Fruit fly (Drosophila melanogaster) whole organism, embryonic: ENCODE results near the gene CG11811.
A peak's percentile ranks its signal among the peaks of the same experiment; 100 is the strongest.

Experiments
- CG11093 ChIP-seq: fragments of 200-800 bp; sonication (Bioruptor generic); IDR thresholded peaks from 3 replicates; pipeline ENCODE4 v1.3.6; 2022; ENCODE audit warnings: missing biosample characterization, missing genetic modification characterization
- CG11398 ChIP-seq: fragments of 200-800 bp; sonication (Bioruptor generic); optimal IDR thresholded peaks from 2 replicates; lab custom pipeline; 2016; ENCODE audit warnings: missing biosample characterization, missing genetic modification characterization
- CG13123 ChIP-seq: fragments of 200-800 bp; sonication (Bioruptor generic); optimal IDR thresholded peaks from 2 replicates; lab custom pipeline; 2016; ENCODE audit warnings: missing biosample characterization, missing genetic modification characterization
- CG13287 ChIP-seq: fragments of 200-800 bp; sonication (Bioruptor generic); IDR thresholded peaks from 2 replicates; pipeline ENCODE4 v1.3.6; 2022; ENCODE audit warnings: missing biosample characterization, missing genetic modification characterization; ENCODE audit not compliant: partially characterized antibody
- CG1529 ChIP-seq: fragments of 200-800 bp; sonication (Bioruptor generic); optimal IDR thresholded peaks from 3 replicates; lab custom pipeline; 2018; ENCODE audit warnings: missing biosample characterization, missing genetic modification characterization
- CG15514 ChIP-seq: fragments of 200-800 bp; sonication (Bioruptor generic); optimal IDR thresholded peaks from 3 replicates; lab custom pipeline; 2017; ENCODE audit warnings: missing biosample characterization, missing genetic modification characterization, mild to moderate bottlenecking, moderate library complexity, missing genetic modification reagents
- CG15601 ChIP-seq: fragments of 200-800 bp; sonication (Bioruptor generic); optimal IDR thresholded peaks from 3 replicates; lab custom pipeline; 2019; ENCODE audit warnings: missing biosample characterization, mild to moderate bottlenecking, missing genetic modification characterization, moderate library complexity
- CG17568 ChIP-seq: fragments of 200-800 bp; sonication (Bioruptor generic); optimal IDR thresholded peaks from 2 replicates; lab custom pipeline; 2018; ENCODE audit warnings: missing biosample characterization, mild to moderate bottlenecking, missing genetic modification characterization, moderate library complexity
- CG18599 ChIP-seq: fragments of 200-800 bp; sonication (Bioruptor generic); optimal IDR thresholded peaks from 3 replicates; lab custom pipeline; 2017; ENCODE audit warnings: missing biosample characterization, missing genetic modification characterization, mild to moderate bottlenecking, moderate library complexity, missing genetic modification reagents
- CG2199 ChIP-seq: fragments of 200-800 bp; sonication (Bioruptor generic); IDR thresholded peaks from 3 replicates; pipeline ENCODE4 v1.3.6; 2022; ENCODE audit warnings: missing biosample characterization, missing genetic modification characterization
- CG2889 ChIP-seq: fragments of 200-800 bp; sonication (Bioruptor generic); IDR thresholded peaks from 3 replicates; pipeline ENCODE4 v1.3.6; 2022; ENCODE audit warnings: missing biosample characterization, missing genetic modification characterization
- CG31388 ChIP-seq: fragments of 200-800 bp; sonication (Bioruptor generic); optimal IDR thresholded peaks from 2 replicates; lab custom pipeline; 2016; ENCODE audit warnings: missing biosample characterization, missing genetic modification characterization
- CG3163 ChIP-seq: fragments of 200-800 bp; sonication (Bioruptor generic); optimal IDR thresholded peaks from 3 replicates; lab custom pipeline; 2016; ENCODE audit warnings: missing biosample characterization, missing genetic modification characterization
- CG4282 ChIP-seq: fragments of 200-800 bp; sonication (Bioruptor generic); optimal IDR thresholded peaks from 2 replicates; lab custom pipeline; 2016; ENCODE audit warnings: missing biosample characterization, missing genetic modification characterization
- CG4820 ChIP-seq: fragments of 200-800 bp; sonication (Bioruptor generic); optimal IDR thresholded peaks from 3 replicates; lab custom pipeline; 2016; ENCODE audit warnings: missing biosample characterization, missing genetic modification characterization
- CG9437 ChIP-seq: fragments of 200-800 bp; sonication (Bioruptor generic); optimal IDR thresholded peaks from 2 replicates; lab custom pipeline; 2018; ENCODE audit warnings: missing biosample characterization, mild to moderate bottlenecking, missing genetic modification characterization
- D19A ChIP-seq: fragments of 200-800 bp; optimal IDR thresholded peaks from 3 replicates; lab custom pipeline; 2019; ENCODE audit warnings: missing biosample characterization, mild to moderate bottlenecking, missing genetic modification characterization, moderate library complexity
- D19B ChIP-seq: fragments of 200-800 bp; sonication (Bioruptor generic); optimal IDR thresholded peaks from 2 replicates; lab custom pipeline; 2017; ENCODE audit warnings: missing biosample characterization, mild to moderate bottlenecking, missing genetic modification characterization
- Dbx ChIP-seq: fragments of 200-800 bp; sonication (Bioruptor generic); IDR thresholded peaks from 3 replicates; pipeline ENCODE4 v1.3.6; 2022; ENCODE audit warnings: missing biosample characterization, missing genetic modification characterization
- Dip2 ChIP-seq: fragments of 200-800 bp; sonication (Bioruptor generic); IDR thresholded peaks from 2 replicates; pipeline ENCODE4 v1.3.6; 2022; ENCODE audit warnings: missing biosample characterization, missing genetic modification characterization
- Doc2 ChIP-seq: fragments of 200-800 bp; sonication (Bioruptor generic); IDR thresholded peaks from 2 replicates; pipeline ENCODE4 v1.3.6; 2022; ENCODE audit warnings: missing biosample characterization, missing genetic modification characterization
- HLH54F ChIP-seq: fragments of 200-800 bp; sonication (Bioruptor generic); optimal IDR thresholded peaks from 3 replicates; lab custom pipeline; 2016; ENCODE audit warnings: missing biosample characterization, missing genetic modification characterization
- Jarid2 ChIP-seq: fragments of 200-800 bp; sonication (Bioruptor generic); optimal IDR thresholded peaks from 3 replicates; lab custom pipeline; 2017; ENCODE audit warnings: mild to moderate bottlenecking, missing biosample characterization, missing genetic modification reagents, missing genetic modification characterization
- NC2α ChIP-seq: fragments of 200-800 bp; sonication (Bioruptor generic); optimal IDR thresholded peaks from 2 replicates; lab custom pipeline; 2016; ENCODE audit warnings: missing biosample characterization, missing genetic modification characterization
- NFAT ChIP-seq: fragments of 200-800 bp; sonication (Bioruptor generic); IDR thresholded peaks from 2 replicates; pipeline ENCODE4 v1.3.6; 2022; ENCODE audit warnings: missing biosample characterization, missing genetic modification characterization
- Pdp1 ChIP-seq, 2 experiments: fragments of 200-800 bp; sonication (Bioruptor generic); optimal IDR thresholded peaks; 3 replicates each; lab custom pipeline; 2016; ENCODE audit warnings: missing biosample characterization in 2 of 2, missing genetic modification characterization in 2 of 2, mild to moderate bottlenecking in 1 of 2, moderate library complexity in 1 of 2
- Ravus ChIP-seq: fragments of 200-800 bp; sonication (Bioruptor generic); IDR thresholded peaks from 2 replicates; pipeline ENCODE4 v1.3.6; 2022; ENCODE audit warnings: missing biosample characterization, missing genetic modification characterization
- Xrp1 ChIP-seq: fragments of 200-800 bp; sonication (Bioruptor generic); IDR thresholded peaks from 2 replicates; pipeline ENCODE4 v1.3.6; 2022; ENCODE audit warnings: missing biosample characterization, missing genetic modification characterization
- aop ChIP-seq: fragments of 200-800 bp; sonication (Bioruptor generic); IDR thresholded peaks from 2 replicates; pipeline ENCODE4 v1.3.6; 2022; ENCODE audit warnings: missing biosample characterization, missing genetic modification characterization
- cato ChIP-seq: fragments of 200-800 bp; sonication (Bioruptor generic); optimal IDR thresholded peaks from 2 replicates; lab custom pipeline; 2016; ENCODE audit warnings: missing biosample characterization, missing genetic modification characterization, borderline replicate concordance
- corto ChIP-seq: fragments of 200-800 bp; sonication (Bioruptor generic); optimal IDR thresholded peaks from 2 replicates; lab custom pipeline; 2016; ENCODE audit warnings: missing biosample characterization, mild to moderate bottlenecking, missing genetic modification characterization, moderate library complexity
- crc ChIP-seq: fragments of 200-800 bp; sonication (Bioruptor generic); optimal IDR thresholded peaks from 2 replicates; lab custom pipeline; 2016; ENCODE audit warnings: missing biosample characterization, missing genetic modification characterization
- cwo ChIP-seq: fragments of 200-800 bp; sonication (Bioruptor generic); optimal IDR thresholded peaks from 3 replicates; lab custom pipeline; 2017; ENCODE audit warnings: missing biosample characterization, missing genetic modification characterization, mild to moderate bottlenecking, moderate library complexity, missing genetic modification reagents
- dm ChIP-seq: fragments of 200-800 bp; sonication (Bioruptor generic); optimal IDR thresholded peaks from 3 replicates; lab custom pipeline; 2016; ENCODE audit warnings: missing biosample characterization, missing genetic modification characterization
- dmrt11E ChIP-seq: fragments of 200-800 bp; sonication (Bioruptor generic); optimal IDR thresholded peaks from 3 replicates; lab custom pipeline; 2018; ENCODE audit warnings: missing biosample characterization, mild to moderate bottlenecking, missing genetic modification characterization, moderate library complexity
- dysf ChIP-seq: fragments of 200-800 bp; sonication (Bioruptor generic); IDR thresholded peaks from 3 replicates; pipeline ENCODE4 v1.3.6; 2022; ENCODE audit warnings: missing biosample characterization, missing genetic modification characterization
- fd102C ChIP-seq: fragments of 200-800 bp; sonication (Bioruptor generic); optimal IDR thresholded peaks from 2 replicates; lab custom pipeline; 2018; ENCODE audit warnings: missing biosample characterization, mild to moderate bottlenecking, missing genetic modification characterization, moderate library complexity
- ftz-f1 ChIP-seq: fragments of 200-800 bp; sonication (Bioruptor generic); optimal IDR thresholded peaks from 2 replicates; lab custom pipeline; 2016; ENCODE audit warnings: missing biosample characterization, missing genetic modification characterization
- fu2 ChIP-seq: fragments of 200-800 bp; sonication (Bioruptor generic); optimal IDR thresholded peaks from 2 replicates; lab custom pipeline; 2016; ENCODE audit warnings: missing biosample characterization, missing genetic modification characterization
- gcm2 ChIP-seq: fragments of 200-800 bp; sonication (Bioruptor generic); optimal IDR thresholded peaks from 2 replicates; lab custom pipeline; 2016; ENCODE audit warnings: missing biosample characterization, missing genetic modification characterization
- jumu ChIP-seq: fragments of 200-800 bp; sonication (Bioruptor generic); optimal IDR thresholded peaks from 3 replicates; lab custom pipeline; 2016; ENCODE audit warnings: missing biosample characterization, missing genetic modification characterization
- mam ChIP-seq: fragments of 200-800 bp; sonication (Bioruptor generic); optimal IDR thresholded peaks from 3 replicates; lab custom pipeline; 2016; ENCODE audit warnings: missing biosample characterization, missing genetic modification characterization
- p53 ChIP-seq: fragments of 200-800 bp; sonication (Bioruptor generic); optimal IDR thresholded peaks from 2 replicates; lab custom pipeline; 2016; ENCODE audit warnings: missing biosample characterization, missing genetic modification characterization
- pan ChIP-seq, 4 experiments: fragments of >200 bp in 3 of 4; fragments of 200-800 bp in 1 of 4; sonication (Bioruptor generic) in 1 of 4; optimal IDR thresholded peaks in 3 of 4; IDR thresholded peaks in 1 of 4; 2 replicates each; pipeline versions ENCODE4 v1.3.6 to Lab custom; 2017 to 2022; ENCODE audit warnings: missing biosample characterization in 2 of 4, missing genetic modification characterization in 2 of 4, mixed read lengths in 1 of 4
- pita ChIP-seq: fragments of 200-800 bp; sonication (Bioruptor generic); optimal IDR thresholded peaks from 2 replicates; lab custom pipeline; 2017; ENCODE audit warnings: missing biosample characterization, mild to moderate bottlenecking, missing genetic modification characterization
- row ChIP-seq: fragments of 200-800 bp; sonication (Bioruptor generic); IDR thresholded peaks from 3 replicates; pipeline ENCODE4 v1.3.6; 2022; ENCODE audit warnings: missing biosample characterization, missing genetic modification characterization
- shn ChIP-seq: fragments of 200-800 bp; sonication (Bioruptor generic); optimal IDR thresholded peaks from 3 replicates; lab custom pipeline; 2016; ENCODE audit warnings: missing biosample characterization, missing genetic modification characterization
- slp2 ChIP-seq: fragments of 200-800 bp; sonication (Bioruptor generic); optimal IDR thresholded peaks from 2 replicates; lab custom pipeline; 2016; ENCODE audit warnings: missing biosample characterization, missing genetic modification characterization
- stwl ChIP-seq: fragments of 200-800 bp; sonication (Bioruptor generic); optimal IDR thresholded peaks from 3 replicates; lab custom pipeline; 2018; ENCODE audit warnings: missing biosample characterization, mild to moderate bottlenecking, missing genetic modification characterization, moderate library complexity

CG11811 gene

dm6 chr3L:10665433-10666150 is 25.2 kb upstream of the CG11811 start (continued):
- TF ChIP-seq ftz-f1 (GFP tag; lab: Kevin White, UChicago) = peak; percentile 43
- peak; percentile 41; the same call in 2 of the 3 replicates for TF ChIP-seq CG2199 (GFP tag; lab: Robert Waterston, UW)
- peak; percentile 23; the same call in 1 of the 2 replicates for TF ChIP-seq Dip2 (GFP tag; lab: Robert Waterston, UW)
- peak; percentile 33 for TF ChIP-seq CG3163
- TF ChIP-seq mam (GFP tag; lab: Kevin White, UChicago) = peak; percentile 76
- peak; percentile 84 for TF ChIP-seq gcm2 (GFP tag; lab: Kevin White, UChicago)
- peak; percentile 53 for TF ChIP-seq shn (GFP tag; lab: Kevin White, UChicago)
- peak; percentile 96 for TF ChIP-seq D19A (tag; lab: Kevin White, UChicago)
- TF ChIP-seq cwo (GFP tag; lab: Kevin White, UChicago) = peak; percentile 94
- TF ChIP-seq row (GFP tag; lab: Robert Waterston, UW) = peak; percentile 97
- peak; percentile 98 for TF ChIP-seq dmrt11E (tag; lab: Kevin White, UChicago)
- peak; percentile 19 for TF ChIP-seq CG4282
- TF ChIP-seq aop (GFP tag; lab: Robert Waterston, UW) = peak; percentile 82
- TF ChIP-seq HLH54F (GFP tag; lab: Kevin White, UChicago) = peak; percentile 81
- TF ChIP-seq CG17568 (GFP tag; lab: Kevin White, UChicago) = peak; percentile 95
- TF ChIP-seq Jarid2 (GFP tag; lab: Kevin White, UChicago) = peak; percentile 90
- peak; percentile 84 for TF ChIP-seq CG2889 (GFP tag; lab: Robert Waterston, UW)
- TF ChIP-seq CG31388 = peak; percentile 68
- TF ChIP-seq corto (GFP tag; lab: Kevin White, UChicago) = peak; percentile 94
- TF ChIP-seq stwl (tag; lab: Kevin White, UChicago) = peak; percentile 65
- TF ChIP-seq jumu (GFP tag; lab: Kevin White, UChicago) = peak; percentile 91
- peak; percentile 65 for TF ChIP-seq crc (GFP tag; lab: Kevin White, UChicago)
- TF ChIP-seq Pdp1 (GFP tag; optimal IDR thresholded peaks at IDR 0.05; lab: Kevin White, UChicago) = peak; percentile 88 to 94
- TF ChIP-seq CG4820 (GFP tag; lab: Kevin White, UChicago) = peak; percentile 94
- TF ChIP-seq pita = no peak
- TF ChIP-seq NC2α (GFP tag; lab: Kevin White, UChicago) = peak; percentile 64
- TF ChIP-seq Ravus (GFP tag; lab: Robert Waterston, UW) = peak; percentile 65
- peak; percentile 96 for TF ChIP-seq CG18599 (GFP tag; lab: Kevin White, UChicago)
- TF ChIP-seq CG11398 (GFP tag; lab: Kevin White, UChicago) = peak; percentile 66
- TF ChIP-seq fd102C (GFP tag; lab: Kevin White, UChicago) = peak; percentile 90
- TF ChIP-seq CG13287 (GFP tag; lab: Robert Waterston, UW) = no peak
- TF ChIP-seq dysf (GFP tag; lab: Robert Waterston, UW) = peak; percentile 95
- no peak; the same call in 1 of the 2 replicates for TF ChIP-seq Doc2 (GFP tag; lab: Robert Waterston, UW)
- TF ChIP-seq CG13123 (GFP tag; lab: Kevin White, UChicago) = peak; percentile 92
- peak; percentile 76 for TF ChIP-seq slp2 (GFP tag; lab: Kevin White, UChicago)
- TF ChIP-seq Dbx = peak; percentile 90
- TF ChIP-seq CG9437 (GFP tag; lab: Kevin White, UChicago) = peak; percentile 96
- peak; percentile 89 for TF ChIP-seq CG11093
- peak; percentile 71 for TF ChIP-seq dm (GFP tag; lab: Kevin White, UChicago)
- TF ChIP-seq pan (optimal IDR thresholded peaks at IDR 0.05; lab: Kevin White, UChicago) = no peak
- TF ChIP-seq pan (GFP tag; optimal IDR thresholded peaks at IDR 0.05 in 1 of 2, IDR thresholded peaks at IDR 0.05 in 1 of 2) = peak in 1 of 2 experiments; percentile 95
- TF ChIP-seq fu2 (GFP tag; lab: Kevin White, UChicago) = peak; percentile 69
- peak; percentile 97 for TF ChIP-seq CG1529
- peak; percentile 89 for TF ChIP-seq D19B (GFP tag; lab: Kevin White, UChicago)
- peak; percentile 96 for TF ChIP-seq cato (GFP tag; lab: Kevin White, UChicago)
- peak; percentile 98 for TF ChIP-seq CG15601 (tag; lab: Kevin White, UChicago)
- TF ChIP-seq NFAT (GFP tag; lab: Robert Waterston, UW) = peak; percentile 45; the same call in 1 of the 2 replicates
- peak; percentile 74 for TF ChIP-seq p53 (GFP tag; lab: Kevin White, UChicago)
- TF ChIP-seq Xrp1 (GFP tag; lab: Robert Waterston, UW) = peak; percentile 98
- peak; percentile 87 for TF ChIP-seq CG15514
